Worm (Caenorhabditis elegans): Measurements from ENCODE around the gene K02E11.5.

DNA sequence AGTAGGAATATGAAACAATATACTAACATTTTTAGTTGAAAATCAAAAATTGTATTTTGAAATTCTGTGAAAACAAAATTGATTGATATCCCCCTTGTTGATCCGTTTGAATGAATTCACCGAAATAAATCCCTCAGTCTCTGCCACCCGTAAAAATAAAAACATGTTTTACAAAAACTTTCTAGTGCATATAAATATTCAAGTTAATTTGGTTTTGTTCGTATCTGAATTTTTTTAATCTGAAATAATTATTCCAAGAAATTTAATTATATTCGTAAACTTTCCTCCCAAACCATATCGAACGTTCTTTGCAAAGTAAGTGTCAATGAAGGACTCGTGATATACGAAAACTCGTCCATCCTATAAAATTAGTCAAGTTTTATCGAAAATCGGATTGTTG lies 20.9 kb downstream of the K02E11.5 start, which contains the start of gene F40G12.6:
- TF ChIP-seq F55B11.4 (tag; optimal IDR thresholded peaks at IDR 0.05; ENCODE audit: borderline replicate concordance, insufficient read depth) (no peak), zfh-2 (GFP tag; conservative IDR thresholded peaks at IDR 0.05) (no peak), B0336.3 (GFP tag; IDR thresholded peaks at IDR 0.05) (no peak), snpc-4 (GFP tag; optimal IDR thresholded peaks at IDR 0.05) (no peak), snpc-4 (tag; optimal IDR thresholded peaks at IDR 0.05) (no peak), pha-4 (tag; optimal IDR thresholded peaks at IDR 0.05) (no peak)

Measured in whole organism, young adult.